Worm (Caenorhabditis elegans) whole organism, young adult: ENCODE data around the gene F27C8.2.

ENCODE experiments used
- B0035.1 ChIP-seq: sonication (generic microtip); optimal IDR thresholded peaks from 2 replicates; lab custom pipeline; 2016; ENCODE audit warnings: missing genetic modification characterization, mild to moderate bottlenecking, missing compliant biosample characterization, missing genotype, missing genetic modification reagents
- B0336.3 ChIP-seq: fragments of 200-800 bp; sonication (Bioruptor generic); IDR thresholded peaks from 2 replicates; pipeline ENCODE4 v1.3.6; 2022; ENCODE audit warnings: missing genetic modification characterization, missing compliant biosample characterization
- F10E7.11 ChIP-seq: sonication (generic microtip); optimal IDR thresholded peaks from 2 replicates; lab custom pipeline; 2017; ENCODE audit warnings: mild to moderate bottlenecking, missing genetic modification characterization, moderate library complexity, missing compliant biosample characterization
- F22D6.2 ChIP-seq: sonication (generic microtip); optimal IDR thresholded peaks from 2 replicates; lab custom pipeline; 2016; ENCODE audit warnings: mild to moderate bottlenecking, missing genetic modification characterization, missing compliant biosample characterization
- F33H1.4 ChIP-seq: fragments of 200-800 bp; sonication (Bioruptor generic); IDR thresholded peaks from 2 replicates; pipeline ENCODE4 v1.3.6; 2022; ENCODE audit warnings: missing genetic modification reagents, missing genetic modification characterization, missing compliant biosample characterization
- F37B4.10 ChIP-seq: fragments of 200-800 bp; sonication (Bioruptor generic); IDR thresholded peaks from 2 replicates; pipeline ENCODE4 v1.3.6; 2022; ENCODE audit warnings: missing genetic modification characterization, missing compliant biosample characterization
- F39B2.1 ChIP-seq: fragments of 200-800 bp; sonication (Bioruptor generic); IDR thresholded peaks from 2 replicates; pipeline ENCODE4 v1.3.6; 2022; ENCODE audit warnings: missing genetic modification reagents, missing genetic modification characterization, missing compliant biosample characterization
- F57A8.1 ChIP-seq: fragments of 200-800 bp; sonication (Bioruptor generic); optimal IDR thresholded peaks from 2 replicates; lab custom pipeline; 2018; ENCODE audit warnings: mild to moderate bottlenecking, missing genetic modification characterization, moderate library complexity, missing compliant biosample characterization
- K11D2.4 ChIP-seq: fragments of 200-800 bp; sonication (Bioruptor generic); IDR thresholded peaks from 2 replicates; pipeline ENCODE4 v1.3.6; 2022; ENCODE audit warnings: missing genetic modification reagents, missing genetic modification characterization, missing compliant biosample characterization
- Y53G8AR.9 ChIP-seq: fragments of 200-800 bp; sonication (Bioruptor generic); conservative IDR thresholded peaks from 2 replicates; pipeline ENCODE4 v1.3.6; 2022; ENCODE audit warnings: missing genetic modification reagents, missing genetic modification characterization, missing compliant biosample characterization
- Y67H2A.10 ChIP-seq: fragments of 200-800 bp; sonication (Bioruptor generic); conservative IDR thresholded peaks from 2 replicates; pipeline ENCODE4 v1.3.6; 2022; ENCODE audit warnings: missing genetic modification reagents, missing genetic modification characterization, missing compliant biosample characterization
- atf-7 ChIP-seq: sonication (generic microtip); optimal IDR thresholded peaks from 2 replicates; lab custom pipeline; 2017; ENCODE audit warnings: mild to moderate bottlenecking, missing genetic modification characterization, missing compliant biosample characterization
- attf-5 ChIP-seq: fragments of 200-800 bp; sonication (Bioruptor generic); optimal IDR thresholded peaks from 2 replicates; lab custom pipeline; 2018; ENCODE audit warnings: mild to moderate bottlenecking, missing genetic modification characterization, missing compliant biosample characterization
- attf-6 ChIP-seq: fragments of 200-800 bp; sonication (Bioruptor generic); IDR thresholded peaks from 2 replicates; pipeline ENCODE4 v1.3.6; 2022; ENCODE audit warnings: missing genetic modification reagents, missing genetic modification characterization, missing compliant biosample characterization
- ccch-3 ChIP-seq: fragments of 200-800 bp; sonication (Bioruptor generic); optimal IDR thresholded peaks from 2 replicates; lab custom pipeline; 2018; ENCODE audit warnings: mild to moderate bottlenecking, missing genetic modification characterization, missing compliant biosample characterization
- chd-7 ChIP-seq: sonication (generic microtip); optimal IDR thresholded peaks from 2 replicates; lab custom pipeline; 2016; ENCODE audit warnings: mild to moderate bottlenecking, missing genetic modification characterization, moderate library complexity, missing compliant biosample characterization
- efl-1 ChIP-seq: fragments of 150-350 bp; optimal IDR thresholded peaks from 2 replicates; lab custom pipeline; 2014; ENCODE audit warnings: missing biosample characterization, missing genetic modification reagents, missing genetic modification characterization
- egrh-3 ChIP-seq: fragments of 200-800 bp; sonication (Bioruptor generic); IDR thresholded peaks from 2 replicates; pipeline ENCODE4 v1.3.6; 2022; ENCODE audit warnings: missing genetic modification reagents, missing genetic modification characterization, missing compliant biosample characterization
- hlh-12 ChIP-seq: sonication (generic microtip); optimal IDR thresholded peaks from 2 replicates; lab custom pipeline; 2016; ENCODE audit warnings: missing genetic modification characterization, missing compliant biosample characterization
- hrde-1 ChIP-seq: sonication (generic microtip); optimal IDR thresholded peaks from 2 replicates; lab custom pipeline; 2016; ENCODE audit warnings: missing genetic modification characterization, mild to moderate bottlenecking, missing compliant biosample characterization, moderate library complexity, missing genotype, missing genetic modification reagents, borderline replicate concordance
- hsf-1 ChIP-seq: fragments of 200-800 bp; sonication (Bioruptor generic); IDR thresholded peaks from 2 replicates; pipeline ENCODE4 v1.3.6; 2022; ENCODE audit warnings: missing genetic modification reagents, missing genetic modification characterization, missing compliant biosample characterization
- lag-1 ChIP-seq: fragments of 200-800 bp; sonication (Bioruptor generic); IDR thresholded peaks from 2 replicates; pipeline ENCODE4 v1.3.6; 2022; ENCODE audit warnings: missing genetic modification reagents, missing genetic modification characterization, missing compliant biosample characterization
- let-607 ChIP-seq, 2 experiments: fragments of 200-800 bp in 1 of 2; sonication (Bioruptor generic) in 1 of 2; sonication (generic microtip) in 1 of 2; optimal IDR thresholded peaks; 2 replicates each; lab custom pipeline; 2016 to 2018; ENCODE audit warnings: mild to moderate bottlenecking in 2 of 2, missing compliant biosample characterization in 2 of 2, missing genetic modification characterization in 2 of 2, moderate library complexity in 2 of 2, missing genotype in 1 of 2
- lin-54 ChIP-seq: fragments of 200-800 bp; sonication (Bioruptor generic); optimal IDR thresholded peaks from 2 replicates; lab custom pipeline; 2018; ENCODE audit warnings: mild to moderate bottlenecking, missing genetic modification characterization, missing compliant biosample characterization
- lir-1 ChIP-seq: fragments of 200-800 bp; sonication (Bioruptor generic); conservative IDR thresholded peaks from 2 replicates; pipeline ENCODE4 v1.3.6; 2022; ENCODE audit warnings: missing genetic modification reagents, missing genetic modification characterization, missing compliant biosample characterization
- madf-10 ChIP-seq: sonication (generic microtip); optimal IDR thresholded peaks from 2 replicates; lab custom pipeline; 2016; ENCODE audit warnings: mild to moderate bottlenecking, missing genetic modification characterization, missing compliant biosample characterization
- madf-8 ChIP-seq: fragments of 200-800 bp; sonication (Bioruptor generic); conservative IDR thresholded peaks from 2 replicates; pipeline ENCODE4 v1.3.6; 2022; ENCODE audit warnings: missing genetic modification reagents, missing genetic modification characterization, missing compliant biosample characterization
- mes-4 ChIP-seq: sonication (generic microtip); optimal IDR thresholded peaks from 2 replicates; lab custom pipeline; 2016; ENCODE audit warnings: missing genotype, missing genetic modification characterization, missing compliant biosample characterization
- nhr-27 ChIP-seq: fragments of 200-800 bp; sonication (Bioruptor generic); optimal IDR thresholded peaks from 2 replicates; lab custom pipeline; 2018; ENCODE audit warnings: mild to moderate bottlenecking, missing genetic modification characterization, moderate library complexity, missing compliant biosample characterization
- nhr-80 ChIP-seq: sonication (generic microtip); optimal IDR thresholded peaks from 2 replicates; lab custom pipeline; 2016; ENCODE audit warnings: missing genetic modification characterization, missing compliant biosample characterization
- nhr-90 ChIP-seq: sonication (generic microtip); optimal IDR thresholded peaks from 2 replicates; lab custom pipeline; 2016; ENCODE audit warnings: missing genotype, mild to moderate bottlenecking, missing genetic modification characterization, missing compliant biosample characterization
- pha-4 ChIP-seq: fragments of 150-350 bp; sonication (generic microtip); optimal IDR thresholded peaks from 2 replicates; lab custom pipeline; 2014; ENCODE audit warnings: missing biosample characterization, missing genetic modification reagents, missing genetic modification characterization
- rcor-1 ChIP-seq: fragments of 200-800 bp; sonication (Bioruptor generic); IDR thresholded peaks from 2 replicates; pipeline ENCODE4 v1.3.6; 2022; ENCODE audit warnings: missing genetic modification reagents, missing genetic modification characterization, missing compliant biosample characterization
- rec-8 ChIP-seq, 2 experiments: sonication (generic microtip); optimal IDR thresholded peaks; 2 replicates each; lab custom pipeline; 2016; ENCODE audit warnings: mild to moderate bottlenecking in 2 of 2, missing genetic modification characterization in 2 of 2, missing genetic modification reagents in 2 of 2, missing genotype in 2 of 2, missing biosample characterization in 1 of 2, missing compliant biosample characterization in 1 of 2, moderate library complexity in 1 of 2
- repo-1 ChIP-seq: sonication (generic microtip); optimal IDR thresholded peaks from 2 replicates; lab custom pipeline; 2017; ENCODE audit warnings: mild to moderate bottlenecking, missing genetic modification characterization, missing compliant biosample characterization
- sdz-38 ChIP-seq: sonication (generic microtip); optimal IDR thresholded peaks from 2 replicates; lab custom pipeline; 2016; ENCODE audit warnings: missing genotype, missing genetic modification characterization, missing compliant biosample characterization
- sea-2 ChIP-seq: fragments of 200-800 bp; sonication (Bioruptor generic); IDR thresholded peaks from 2 replicates; pipeline ENCODE4 v1.3.6; 2022; ENCODE audit warnings: missing genetic modification characterization, missing compliant biosample characterization
- sptf-2 ChIP-seq: fragments of 200-800 bp; sonication (Bioruptor generic); optimal IDR thresholded peaks from 2 replicates; lab custom pipeline; 2018; ENCODE audit warnings: mild to moderate bottlenecking, missing genetic modification characterization, missing compliant biosample characterization
- tbp1 ChIP-seq: fragments of 200-800 bp; sonication (Bioruptor generic); optimal IDR thresholded peaks from 2 replicates; lab custom pipeline; 2018; ENCODE audit warnings: mild to moderate bottlenecking, missing genetic modification characterization, missing compliant biosample characterization
- zfh-2 ChIP-seq: fragments of 200-800 bp; sonication (Bioruptor generic); conservative IDR thresholded peaks from 2 replicates; pipeline ENCODE4 v1.3.6; 2022; ENCODE audit warnings: missing genetic modification reagents, missing genetic modification characterization, missing compliant biosample characterization
- ztf-25 ChIP-seq: fragments of 200-800 bp; sonication (Bioruptor generic); IDR thresholded peaks from 2 replicates; pipeline ENCODE4 v1.3.6; 2022; ENCODE audit warnings: missing genetic modification reagents, missing genetic modification characterization, missing compliant biosample characterization
- ztf-28 ChIP-seq: fragments of 200-800 bp; sonication (Bioruptor generic); IDR thresholded peaks from 2 replicates; pipeline ENCODE4 v1.3.6; 2022; ENCODE audit warnings: missing genetic modification reagents, missing genetic modification characterization, missing compliant biosample characterization

F27C8.2 gene

ce11 chrIV:9566505-9566904, 29.7 kb upstream of the F27C8.2 start, which contains the start of gene lron-14:
Gene lron-14 (minus strand): TSS chrIV:9566605.
- TF ChIP-seq B0336.3 (GFP tag; lab: Robert Waterston, UW): no peak
- TF ChIP-seq K11D2.4 (GFP tag; lab: Robert Waterston, UW): no peak
- no peak for TF ChIP-seq repo-1 (tag; lab: Kevin White, UChicago)
- TF ChIP-seq zfh-2 (GFP tag; lab: Robert Waterston, UW): no peak
- TF ChIP-seq let-607 (tag; optimal IDR thresholded peaks at IDR 0.05; lab: Kevin White, UChicago): no peak
- no peak for TF ChIP-seq atf-7 (tag; lab: Kevin White, UChicago)
- no peak for TF ChIP-seq ztf-25
- no peak for TF ChIP-seq efl-1
- no peak for TF ChIP-seq hsf-1
- no peak for TF ChIP-seq mes-4
- TF ChIP-seq chd-7: no peak
- TF ChIP-seq F37B4.10 (GFP tag; lab: Robert Waterston, UW): no peak
- TF ChIP-seq Y67H2A.10 (GFP tag; lab: Robert Waterston, UW): no peak
- no peak for TF ChIP-seq B0035.1 (tag; lab: Kevin White, UChicago)
- no peak for TF ChIP-seq hrde-1 (tag; lab: Kevin White, UChicago)
- no peak for TF ChIP-seq tbp1 (GFP tag; lab: Kevin White, UChicago)
- TF ChIP-seq, all 124 proteins: peak for 0

ce11 chrIV:9580021-9580420, 16.1 kb upstream of the F27C8.2 start, which contains the start of gene npr-2:
Gene npr-2 (minus strand): TSS chrIV:9580121.
- TF ChIP-seq Y53G8AR.9 (no peak), attf-6 (GFP tag; lab: Robert Waterston, UW) (no peak), F22D6.2 (tag; lab: Kevin White, UChicago) (no peak), ccch-3 (GFP tag; lab: Kevin White, UChicago) (no peak), egrh-3 (no peak), lin-54 (GFP tag; lab: Kevin White, UChicago) (no peak), F39B2.1 (GFP tag; lab: Robert Waterston, UW) (no peak), rcor-1 (no peak), F10E7.11 (tag; lab: Kevin White, UChicago) (no peak), sptf-2 (no peak), lir-1 (no peak), sea-2 (GFP tag; lab: Robert Waterston, UW) (no peak), nhr-80 (tag; lab: Kevin White, UChicago) (no peak)

ce11 chrIV:9584352-9584751, 11.8 kb upstream of the F27C8.2 start:
- TF ChIP-seq hlh-12 (no peak), lag-1 (GFP tag; lab: Robert Waterston, UW) (no peak), madf-10 (tag; lab: Kevin White, UChicago) (no peak), hsf-1 (no peak), pha-4 (tag; lab: Kevin White, UChicago) (no peak), nhr-27 (tag; lab: Kevin White, UChicago) (no peak), rec-8 (tag; optimal IDR thresholded peaks at IDR 0.05; lab: Kevin White, UChicago) (no peak), F57A8.1 (GFP tag; lab: Kevin White, UChicago) (no peak), F33H1.4 (GFP tag; lab: Robert Waterston, UW) (no peak), ztf-28 (GFP tag; lab: Robert Waterston, UW) (no peak), F22D6.2 (tag; lab: Kevin White, UChicago) (no peak), nhr-90 (tag; lab: Kevin White, UChicago) (no peak), repo-1 (tag; lab: Kevin White, UChicago) (no peak), sdz-38 (tag; lab: Kevin White, UChicago) (no peak), madf-8 (no peak), attf-5 (GFP tag; lab: Kevin White, UChicago) (no peak)
